Worm (Caenorhabditis elegans) whole organism, L1 larva: ENCODE results near the gene nlp-29.
A peak's percentile ranks its signal among the peaks of the same experiment; 100 is the strongest.

Experiments used
- ama-1 ChIP-seq: fragments of 150-350 bp; optimal IDR thresholded peaks from 2 replicates; lab custom pipeline; 2014
- efl-1 ChIP-seq, 4 experiments: fragments of 150-350 bp; optimal IDR thresholded peaks in 3 of 4; peaks in 1 of 4; 1 replicate in 1 of 4; 2 replicates in 3 of 4; lab custom pipeline; 2014; ENCODE audit warnings: missing biosample characterization in 2 of 4, missing genetic modification characterization in 2 of 4, missing genetic modification reagents in 2 of 4
- nhr-47 ChIP-seq: sonication (generic microtip); optimal IDR thresholded peaks from 2 replicates; lab custom pipeline; 2016; ENCODE audit warnings: mild to moderate bottlenecking, missing genetic modification characterization, moderate library complexity, missing compliant biosample characterization

- TF ChIP-seq efl-1 (optimal IDR thresholded peaks at IDR 0.05; lab: Kevin White, UChicago) (no peak), efl-1 (GFP tag; optimal IDR thresholded peaks at IDR 0.05 in 1 of 2; lab: Kevin White, UChicago) (peak in 1 of 2 experiments; percentile 62), ama-1 (no peak), nhr-47 (tag; lab: Kevin White, UChicago) (no peak)
Observed at ce11 chrV:4018591-4018990, 34.4 kb downstream of the nlp-29 start.
